Fruit fly (Drosophila melanogaster): ENCODE measurements around the gene BomT3.

DNA sequence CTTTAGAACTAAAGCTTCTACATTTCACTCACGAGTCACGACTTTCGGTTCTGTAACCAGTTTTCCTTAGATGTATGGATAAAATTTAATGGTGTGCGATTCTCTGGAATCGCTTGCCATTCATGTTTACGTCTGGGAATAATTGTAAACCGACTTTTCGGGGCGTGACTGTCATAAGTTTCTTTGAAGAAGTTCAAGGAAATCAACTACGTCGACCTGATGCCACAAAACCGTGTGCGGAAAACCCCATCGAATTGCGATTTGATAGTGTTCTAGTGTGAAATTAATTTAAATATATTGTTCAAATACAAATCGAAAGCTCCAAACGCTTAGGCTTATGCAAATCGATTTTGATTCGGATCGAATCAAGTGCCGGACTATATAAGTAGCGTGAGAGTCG lies 578 bp upstream of the BomT3 start, which contains the start of gene BomBc3:
- TF ChIP-seq CG12605 (GFP tag; IDR thresholded peaks at IDR 0.05) = no peak
- TF ChIP-seq fd96Ca (GFP tag; IDR thresholded peaks at IDR 0.05) = no peak
- TF ChIP-seq CG9948 (tag; optimal IDR thresholded peaks at IDR 0.05) = no peak
- TF ChIP-seq gl (tag; optimal IDR thresholded peaks at IDR 0.05) = no peak
- TF ChIP-seq CG10348 (GFP tag; IDR thresholded peaks at IDR 0.05) = no peak
- no peak for TF ChIP-seq Snoo (tag; optimal IDR thresholded peaks at IDR 0.05)
- no peak for TF ChIP-seq CG14655 (GFP tag; optimal IDR thresholded peaks at IDR 0.05)
- no peak for TF ChIP-seq CG13204 (GFP tag; optimal IDR thresholded peaks at IDR 0.05)
- TF ChIP-seq EcR (GFP tag; optimal IDR thresholded peaks at IDR 0.05) = no peak
- no peak for TF ChIP-seq rn (GFP tag; IDR thresholded peaks at IDR 0.05)
- TF ChIP-seq CG34367 (tag; optimal IDR thresholded peaks at IDR 0.05) = no peak
- no peak for TF ChIP-seq CG8301 (tag; optimal IDR thresholded peaks at IDR 0.05)
